Worm (Caenorhabditis elegans) whole organism, L1 larva: ENCODE measurements around the gene vdac-1.

Experiments
- C04F5.9 ChIP-seq: sonication (generic microtip); optimal IDR thresholded peaks from 2 replicates; lab custom pipeline; 2016; ENCODE audit warnings: missing genetic modification characterization, missing compliant biosample characterization
- elt-2 ChIP-seq: sonication (generic microtip); optimal IDR thresholded peaks from 2 replicates; lab custom pipeline; 2016; ENCODE audit warnings: missing genetic modification characterization, mild to moderate bottlenecking, inconsistent platforms, missing compliant biosample characterization, missing genetic modification reagents
- mab-9 ChIP-seq: fragments of 200-800 bp; sonication (Bioruptor generic); IDR thresholded peaks from 2 replicates; pipeline ENCODE4 v1.3.6; 2022; ENCODE audit warnings: missing genetic modification reagents, missing genetic modification characterization, missing compliant biosample characterization
- nhr-20 ChIP-seq: sonication (generic microtip); optimal IDR thresholded peaks from 2 replicates; lab custom pipeline; 2016; ENCODE audit warnings: mild to moderate bottlenecking, missing genetic modification characterization, missing compliant biosample characterization
- snu-23 ChIP-seq: sonication (generic microtip); optimal IDR thresholded peaks from 2 replicates; lab custom pipeline; 2016; ENCODE audit warnings: missing genetic modification characterization, missing compliant biosample characterization
- sptf-1 ChIP-seq: fragments of 150-350 bp; optimal IDR thresholded peaks from 2 replicates; lab custom pipeline; 2014; ENCODE audit warnings: missing biosample characterization, missing genetic modification characterization
- tlp-1 ChIP-seq: fragments of 150-350 bp; optimal IDR thresholded peaks from 2 replicates; lab custom pipeline; 2014; ENCODE audit warnings: missing biosample characterization, missing genetic modification characterization
- unc-130 ChIP-seq: fragments of 150-350 bp; optimal IDR thresholded peaks from 2 replicates; lab custom pipeline; 2017; ENCODE audit warnings: missing biosample characterization, missing genetic modification characterization, inconsistent platforms

DNA sequence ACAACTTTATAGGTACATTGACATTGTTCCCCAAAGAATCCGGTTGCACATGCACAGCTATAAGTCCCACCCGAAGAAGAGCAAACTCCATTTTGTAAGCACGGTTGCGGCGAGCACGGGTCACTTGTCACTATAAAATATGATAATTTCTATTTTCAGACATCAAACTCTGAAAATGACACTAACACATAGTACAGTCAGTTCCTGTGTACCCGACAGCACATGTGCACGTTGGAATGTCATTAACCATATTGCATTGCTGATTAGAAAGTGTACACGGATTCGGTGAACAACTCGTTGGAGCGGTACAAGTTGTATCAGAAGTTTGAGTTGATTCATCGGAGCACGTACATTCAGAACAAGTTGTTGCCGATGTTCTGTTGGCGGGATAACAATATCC, 10.5 kb downstream of the vdac-1 start:
- TF ChIP-seq tlp-1 (tag; lab: Kevin White, UChicago), result no peak
- no peak for TF ChIP-seq sptf-1 (tag; lab: Kevin White, UChicago)
- TF ChIP-seq elt-2 (tag; lab: Kevin White, UChicago), result peak; percentile 28
- TF ChIP-seq mab-9, result no peak
- peak; percentile 4 for TF ChIP-seq nhr-20 (tag; lab: Kevin White, UChicago)
- TF ChIP-seq C04F5.9, result no peak
- TF ChIP-seq snu-23, result no peak
- no peak for TF ChIP-seq unc-130 (tag; lab: Kevin White, UChicago)
